Fruit fly (Drosophila melanogaster) whole organism, prepupa: Measurements from ENCODE around the gene emc.

Experiments
- Blimp-1 ChIP-seq: fragments of 200-800 bp; sonication (Bioruptor generic); optimal IDR thresholded peaks from 3 replicates; lab custom pipeline; 2017; ENCODE audit warnings: missing biosample characterization, missing genetic modification characterization, mild to moderate bottlenecking, moderate library complexity, missing genetic modification reagents
- CG10631 ChIP-seq: fragments of 200-800 bp; sonication (Bioruptor generic); optimal IDR thresholded peaks from 2 replicates; lab custom pipeline; 2016; ENCODE audit warnings: missing biosample characterization, missing genetic modification characterization
- CG10669 ChIP-seq: fragments of 200-800 bp; sonication (Bioruptor generic); optimal IDR thresholded peaks from 3 replicates; lab custom pipeline; 2018; ENCODE audit warnings: missing biosample characterization, mild to moderate bottlenecking, missing genetic modification characterization, moderate library complexity
- CG11294 ChIP-seq: fragments of 200-800 bp; sonication (Bioruptor generic); IDR thresholded peaks from 2 replicates; pipeline ENCODE4 v1.3.6; 2022; ENCODE audit warnings: missing biosample characterization, missing genetic modification characterization
- CG11902 ChIP-seq: fragments of 200-800 bp; sonication (Bioruptor generic); optimal IDR thresholded peaks from 3 replicates; lab custom pipeline; 2016; ENCODE audit warnings: missing biosample characterization, missing genetic modification characterization
- CG1621 ChIP-seq: fragments of 200-800 bp; sonication (Bioruptor generic); optimal IDR thresholded peaks from 3 replicates; lab custom pipeline; 2018; ENCODE audit warnings: missing biosample characterization, mild to moderate bottlenecking, missing genetic modification characterization
- CG16779 ChIP-seq: fragments of 200-800 bp; sonication (Bioruptor generic); optimal IDR thresholded peaks from 3 replicates; lab custom pipeline; 2017; ENCODE audit warnings: missing biosample characterization, mild to moderate bottlenecking, missing genetic modification characterization
- CG3032 ChIP-seq: fragments of 200-800 bp; optimal IDR thresholded peaks from 2 replicates; lab custom pipeline; 2019; ENCODE audit warnings: missing biosample characterization, mild to moderate bottlenecking, missing genetic modification characterization, moderate library complexity
- CG32006 ChIP-seq: fragments of 200-800 bp; sonication (Bioruptor generic); optimal IDR thresholded peaks from 3 replicates; lab custom pipeline; 2017; ENCODE audit warnings: missing biosample characterization, mild to moderate bottlenecking, missing genetic modification characterization
- CG34406 ChIP-seq: fragments of 200-800 bp; sonication (Bioruptor generic); optimal IDR thresholded peaks from 3 replicates; lab custom pipeline; 2016; ENCODE audit warnings: missing biosample characterization, missing genetic modification characterization
- CG4318 ChIP-seq: fragments of 200-800 bp; sonication (Bioruptor generic); optimal IDR thresholded peaks from 3 replicates; lab custom pipeline; 2017; ENCODE audit warnings: missing biosample characterization, mild to moderate bottlenecking, missing genetic modification characterization
- CG6163 ChIP-seq: fragments of 200-800 bp; sonication (Bioruptor generic); IDR thresholded peaks from 3 replicates; pipeline ENCODE4 v1.3.6; 2022; ENCODE audit warnings: missing biosample characterization, missing genetic modification characterization
- CG6792 ChIP-seq: fragments of 200-800 bp; sonication (Bioruptor generic); optimal IDR thresholded peaks from 3 replicates; lab custom pipeline; 2016; ENCODE audit warnings: missing biosample characterization, missing genetic modification characterization
- CG6808 ChIP-seq: fragments of 200-800 bp; sonication (Bioruptor generic); optimal IDR thresholded peaks from 3 replicates; lab custom pipeline; 2017; ENCODE audit warnings: missing biosample characterization, missing genetic modification characterization, mild to moderate bottlenecking, moderate library complexity, missing genetic modification reagents
- CG6854 ChIP-seq: fragments of 200-800 bp; sonication (Bioruptor generic); optimal IDR thresholded peaks from 2 replicates; lab custom pipeline; 2017; ENCODE audit warnings: missing biosample characterization, mild to moderate bottlenecking, missing genetic modification characterization
- CG7368 ChIP-seq: fragments of 200-800 bp; sonication (Bioruptor generic); optimal IDR thresholded peaks from 3 replicates; lab custom pipeline; 2016; ENCODE audit warnings: missing biosample characterization, missing genetic modification characterization
- CG8119 ChIP-seq: fragments of 200-800 bp; sonication (Bioruptor generic); IDR thresholded peaks from 3 replicates; pipeline ENCODE4 v1.3.6; 2022; ENCODE audit warnings: missing biosample characterization, missing genetic modification characterization
- CG9139 ChIP-seq: fragments of 200-800 bp; sonication (Bioruptor generic); optimal IDR thresholded peaks from 3 replicates; lab custom pipeline; 2017; ENCODE audit warnings: missing biosample characterization, mild to moderate bottlenecking, missing genetic modification characterization
- Eip75B ChIP-seq: fragments of 200-800 bp; sonication (Bioruptor generic); optimal IDR thresholded peaks from 3 replicates; lab custom pipeline; 2016; ENCODE audit warnings: missing biosample characterization, missing genetic modification characterization
- Eip78C ChIP-seq: fragments of 200-800 bp; sonication (Bioruptor generic); peaks from one replicate; lab custom pipeline; 2016; ENCODE audit warnings: missing biosample characterization, missing genetic modification characterization
- Eip93F ChIP-seq: fragments of 200-800 bp; sonication (Bioruptor generic); optimal IDR thresholded peaks from 2 replicates; lab custom pipeline; 2016; ENCODE audit warnings: missing biosample characterization, mild to moderate bottlenecking, missing genetic modification characterization
- Ets96B ChIP-seq: fragments of 200-800 bp; optimal IDR thresholded peaks from 2 replicates; lab custom pipeline; 2019; ENCODE audit warnings: missing biosample characterization, mild to moderate bottlenecking, missing genetic modification characterization, moderate library complexity
- Gug ChIP-seq: fragments of 200-800 bp; sonication (Bioruptor generic); IDR thresholded peaks from 2 replicates; pipeline ENCODE4 v1.3.6; 2022; ENCODE audit warnings: missing biosample characterization, missing genetic modification characterization
- Hr38 ChIP-seq: sonication (Bioruptor generic); optimal IDR thresholded peaks from 2 replicates; lab custom pipeline; 2016; ENCODE audit warnings: missing biosample characterization, missing genetic modification characterization
- Hr39 ChIP-seq: fragments of 200-800 bp; sonication (Bioruptor generic); optimal IDR thresholded peaks from 2 replicates; lab custom pipeline; 2016; ENCODE audit warnings: missing biosample characterization, missing genetic modification characterization
- Lpt ChIP-seq: fragments of 200-800 bp; sonication (Bioruptor generic); optimal IDR thresholded peaks from 3 replicates; lab custom pipeline; 2016; ENCODE audit warnings: missing biosample characterization, missing genetic modification characterization
- Met ChIP-seq: fragments of 200-800 bp; sonication (Bioruptor generic); optimal IDR thresholded peaks from 3 replicates; lab custom pipeline; 2016; ENCODE audit warnings: missing biosample characterization, missing genetic modification characterization
- OdsH ChIP-seq: fragments of 200-800 bp; sonication (Bioruptor generic); optimal IDR thresholded peaks from 3 replicates; lab custom pipeline; 2016; ENCODE audit warnings: missing biosample characterization, missing genetic modification characterization
- Sox102F ChIP-seq: fragments of 200-800 bp; sonication (Bioruptor generic); optimal IDR thresholded peaks from 2 replicates; lab custom pipeline; 2016; ENCODE audit warnings: missing biosample characterization, mild to moderate bottlenecking, missing genetic modification characterization
- Sox14 ChIP-seq: fragments of 200-800 bp; sonication (Bioruptor generic); optimal IDR thresholded peaks from 3 replicates; lab custom pipeline; 2016; ENCODE audit warnings: missing biosample characterization, missing genetic modification characterization
- Sox15 ChIP-seq: fragments of 200-800 bp; sonication (Bioruptor generic); optimal IDR thresholded peaks from 3 replicates; lab custom pipeline; 2016; ENCODE audit warnings: missing biosample characterization, missing genetic modification characterization
- achi ChIP-seq: fragments of 200-800 bp; sonication (Bioruptor generic); optimal IDR thresholded peaks from 3 replicates; lab custom pipeline; 2016; ENCODE audit warnings: missing biosample characterization, missing genetic modification characterization
- acj6 ChIP-seq: fragments of 200-800 bp; sonication (Bioruptor generic); optimal IDR thresholded peaks from 3 replicates; lab custom pipeline; 2016; ENCODE audit warnings: missing biosample characterization, missing genetic modification characterization
- cyc ChIP-seq: fragments of 200-800 bp; sonication (Bioruptor generic); optimal IDR thresholded peaks from 3 replicates; lab custom pipeline; 2016; ENCODE audit warnings: missing biosample characterization, missing genetic modification characterization
- dac ChIP-seq: fragments of 200-800 bp; sonication (Bioruptor generic); optimal IDR thresholded peaks from 2 replicates; lab custom pipeline; 2017; ENCODE audit warnings: missing biosample characterization, mild to moderate bottlenecking, missing genetic modification characterization
- dsx ChIP-seq: fragments of 200-800 bp; optimal IDR thresholded peaks from 3 replicates; lab custom pipeline; 2019; ENCODE audit warnings: missing biosample characterization, mild to moderate bottlenecking, missing genetic modification characterization, moderate library complexity; ENCODE audit not compliant: poor library complexity, severe bottlenecking
- esn ChIP-seq: fragments of 200-800 bp; sonication (Bioruptor generic); optimal IDR thresholded peaks from 2 replicates; lab custom pipeline; 2016; ENCODE audit warnings: missing biosample characterization, mild to moderate bottlenecking, missing genetic modification characterization, moderate library complexity
- fd85E ChIP-seq: fragments of 200-800 bp; sonication (Bioruptor generic); optimal IDR thresholded peaks from 3 replicates; lab custom pipeline; 2016; ENCODE audit warnings: missing biosample characterization, missing genetic modification characterization
- fkh ChIP-seq: fragments of 200-800 bp; sonication (Bioruptor generic); optimal IDR thresholded peaks from 3 replicates; lab custom pipeline; 2017; ENCODE audit warnings: missing biosample characterization, mild to moderate bottlenecking, missing genetic modification characterization, moderate library complexity
- lz ChIP-seq: fragments of 200-800 bp; sonication (Bioruptor generic); optimal IDR thresholded peaks from 3 replicates; lab custom pipeline; 2016; ENCODE audit warnings: missing biosample characterization, missing genetic modification characterization
- net ChIP-seq: fragments of 200-800 bp; sonication (Bioruptor generic); optimal IDR thresholded peaks from 3 replicates; lab custom pipeline; 2016; ENCODE audit warnings: missing biosample characterization, missing genetic modification characterization
- salr ChIP-seq, 2 experiments: fragments of 200-800 bp; sonication (Bioruptor generic); optimal IDR thresholded peaks; 3 replicates each; lab custom pipeline; 2016 to 2018; ENCODE audit warnings: missing biosample characterization in 2 of 2, missing genetic modification characterization in 2 of 2, mild to moderate bottlenecking in 1 of 2
- ss ChIP-seq, 2 experiments: fragments of 200-800 bp; sonication (Bioruptor generic); optimal IDR thresholded peaks; 2 replicates in 1 of 2; 3 replicates in 1 of 2; lab custom pipeline; 2017 to 2018; ENCODE audit warnings: mild to moderate bottlenecking in 2 of 2, missing biosample characterization in 2 of 2, missing genetic modification characterization in 2 of 2, moderate library complexity in 1 of 2
- svp ChIP-seq: fragments of 200-800 bp; sonication (Bioruptor generic); peaks from one replicate; lab custom pipeline; 2016; ENCODE audit warnings: missing biosample characterization, missing genetic modification characterization
- topi ChIP-seq: fragments of 200-800 bp; sonication (Bioruptor generic); optimal IDR thresholded peaks from 3 replicates; lab custom pipeline; 2016; ENCODE audit warnings: missing biosample characterization, missing genetic modification characterization
- vri ChIP-seq: fragments of 200-800 bp; sonication (Bioruptor generic); optimal IDR thresholded peaks from 3 replicates; lab custom pipeline; 2016; ENCODE audit warnings: missing biosample characterization, mild to moderate bottlenecking, missing genetic modification characterization

emc gene

dm6 chr3L:784111-784960 is 35.1 kb downstream of the emc start (continued):
- TF ChIP-seq CG32006 (GFP tag; lab: Kevin White, UChicago) (peak; percentile 87), lz (GFP tag; lab: Kevin White, UChicago) (peak; percentile 86), CG3032 (peak; percentile 52), Eip93F (no peak), CG10669 (peak; percentile 54), CG6854 (GFP tag; lab: Kevin White, UChicago) (peak; percentile 3), CG6792 (GFP tag; lab: Kevin White, UChicago) (peak; percentile 78), Sox102F (GFP tag; lab: Kevin White, UChicago) (peak; percentile 85), Lpt (GFP tag; lab: Kevin White, UChicago) (peak; percentile 80), svp (peak; percentile 93), net (GFP tag; lab: Kevin White, UChicago) (peak; percentile 77), Gug (GFP tag; lab: Robert Waterston, UW) (peak; percentile 79), CG11294 (peak; percentile 82), Hr38 (no peak), CG8119 (peak; percentile 89), cyc (peak; percentile 84), Eip75B (GFP tag; lab: Kevin White, UChicago) (peak; percentile 74), esn (GFP tag; lab: Kevin White, UChicago) (peak; percentile 90), dac (peak; percentile 68), CG16779 (tag; lab: Kevin White, UChicago) (peak; percentile 59), CG6163 (GFP tag; lab: Robert Waterston, UW) (peak; percentile 94), CG10631 (GFP tag; lab: Kevin White, UChicago) (peak; percentile 82)

dm6 chr3L:785726-786351 is 36.6 kb downstream of the emc start:
- TF ChIP-seq CG8119 (peak; percentile 51; the same call in 2 of the 3 replicates), vri (GFP tag; lab: Kevin White, UChicago) (peak; percentile 9), CG11294 (no peak), CG9139 (GFP tag; lab: Kevin White, UChicago) (peak; percentile 11), Met (peak; percentile 71), CG34406 (GFP tag; lab: Kevin White, UChicago) (peak; percentile 62), Blimp-1 (GFP tag; lab: Kevin White, UChicago) (peak; percentile 38), svp (peak; percentile 89), topi (peak; percentile 83), fd85E (GFP tag; lab: Kevin White, UChicago) (no peak), Sox14 (GFP tag; lab: Kevin White, UChicago) (peak; percentile 68), CG4318 (GFP tag; lab: Kevin White, UChicago) (peak; percentile 41), dsx (GFP tag; lab: Kevin White, UChicago) (peak; percentile 14), Eip78C (peak; percentile 85), OdsH (GFP tag; lab: Kevin White, UChicago) (peak; percentile 58), Lpt (GFP tag; lab: Kevin White, UChicago) (no peak), Eip75B (GFP tag; lab: Kevin White, UChicago) (peak; percentile 76), salr (GFP tag; optimal IDR thresholded peaks at IDR 0.05; lab: Kevin White, UChicago) (no peak), CG16779 (tag; lab: Kevin White, UChicago) (no peak), Ets96B (tag; lab: Kevin White, UChicago) (peak; percentile 54), CG1621 (tag; lab: Kevin White, UChicago) (peak; percentile 36), CG3032 (no peak), Sox15 (peak; percentile 6), CG7368 (GFP tag; lab: Kevin White, UChicago) (peak; percentile 49), ss (GFP tag; optimal IDR thresholded peaks at IDR 0.05; lab: Kevin White, UChicago) (peak in 1 of 2 experiments; percentile 2), Hr39 (GFP tag; lab: Kevin White, UChicago) (peak; percentile 76), achi (GFP tag; lab: Kevin White, UChicago) (peak; percentile 71), Eip93F (no peak), CG10631 (GFP tag; lab: Kevin White, UChicago) (peak; percentile 46), CG11902 (peak; percentile 45), CG32006 (GFP tag; lab: Kevin White, UChicago) (peak; percentile 45), CG6808 (GFP tag; lab: Kevin White, UChicago) (no peak), Hr38 (no peak), fkh (no peak), acj6 (GFP tag; lab: Kevin White, UChicago) (peak; percentile 64), dac (no peak), CG10669 (peak; percentile 49)
